Worm (Caenorhabditis elegans) whole organism, late embryonic: Measurements from ENCODE around the gene acd-4.

Experiments
- K02D7.2 ChIP-seq: sonication (generic microtip); optimal IDR thresholded peaks from 2 replicates; lab custom pipeline; 2017; ENCODE audit warnings: mild to moderate bottlenecking, missing genetic modification characterization, missing compliant biosample characterization
- ceh-48 ChIP-seq: sonication (generic microtip); optimal IDR thresholded peaks from 2 replicates; lab custom pipeline; 2016; ENCODE audit warnings: missing genetic modification characterization, inconsistent platforms, missing compliant biosample characterization
- ets-4 ChIP-seq: sonication (generic microtip); optimal IDR thresholded peaks from 2 replicates; lab custom pipeline; 2016; ENCODE audit warnings: missing genetic modification characterization, missing compliant biosample characterization
- lin-11 ChIP-seq: fragments of 200-800 bp; sonication (Bioruptor generic); optimal IDR thresholded peaks from 2 replicates; lab custom pipeline; 2018; ENCODE audit warnings: mild to moderate bottlenecking, missing genetic modification characterization, missing compliant biosample characterization
- nhr-232 ChIP-seq: sonication (generic microtip); optimal IDR thresholded peaks from 2 replicates; lab custom pipeline; 2016; ENCODE audit warnings: missing genetic modification characterization, missing compliant biosample characterization
- pqm-1 ChIP-seq: sonication (generic microtip); optimal IDR thresholded peaks from 2 replicates; lab custom pipeline; 2016; ENCODE audit warnings: missing genetic modification characterization, missing compliant biosample characterization
- syd-9 ChIP-seq: sonication (generic microtip); optimal IDR thresholded peaks from 2 replicates; lab custom pipeline; 2016; ENCODE audit warnings: mild to moderate bottlenecking, missing genetic modification characterization, moderate library complexity, missing compliant biosample characterization

DNA sequence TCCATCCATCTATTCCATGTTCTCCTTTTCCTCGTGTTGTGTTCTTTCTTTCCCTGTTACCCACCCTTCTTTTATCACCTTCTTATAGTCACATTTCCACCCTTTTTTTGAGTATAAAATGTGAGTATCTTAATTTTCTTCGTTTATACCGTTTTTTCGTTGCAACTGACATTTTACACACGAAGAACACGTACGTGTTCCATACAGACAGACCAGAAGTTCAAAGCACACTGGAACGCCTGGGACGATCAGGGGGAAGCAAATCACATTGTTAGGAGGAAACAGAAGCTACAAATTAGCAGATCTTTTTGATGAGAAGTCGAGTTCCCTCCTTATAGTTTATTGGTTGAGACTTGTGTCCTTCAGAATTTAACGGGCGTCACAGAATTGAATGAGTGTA lies 22.3 kb upstream of the acd-4 start:
- TF ChIP-seq K02D7.2 (tag; lab: Kevin White, UChicago) (no peak), lin-11 (no peak), ceh-48 (no peak), nhr-232 (tag; lab: Kevin White, UChicago) (no peak), syd-9 (tag; lab: Kevin White, UChicago) (no peak), ets-4 (no peak), pqm-1 (tag; lab: Kevin White, UChicago) (no peak)
